Worm (Caenorhabditis elegans) whole organism, L2 larva: ENCODE measurements around the gene srg-55.

Source experiments
- ceh-16 ChIP-seq: fragments of 150-350 bp; optimal IDR thresholded peaks from 2 replicates; lab custom pipeline; 2014; ENCODE audit warnings: missing biosample characterization, missing genetic modification characterization
- lin-13 ChIP-seq: fragments of 150-350 bp; optimal IDR thresholded peaks from 2 replicates; lab custom pipeline; 2014; ENCODE audit warnings: missing biosample characterization, missing genetic modification reagents, missing genetic modification characterization
- mdl-1 ChIP-seq, 2 experiments: fragments of 150-350 bp in 1 of 2; sonication (generic microtip) in 1 of 2; optimal IDR thresholded peaks; 2 replicates each; lab custom pipeline; 2017; ENCODE audit warnings: missing biosample characterization in 2 of 2, missing genetic modification characterization in 2 of 2

- TF ChIP-seq ceh-16, result no peak
- TF ChIP-seq mdl-1 (tag; optimal IDR thresholded peaks at IDR 0.05; lab: Kevin White, UChicago), result no peak
- no peak for TF ChIP-seq lin-13 (GFP tag; lab: Kevin White, UChicago)
These were observed 34.6 kb downstream of the srg-55 start, which contains the start of the genes mpst-2 and H12D21.5 for ce11 chrV:14893355-14894050.
